Worm (Caenorhabditis elegans): Measurements from ENCODE around the gene F43H9.4.

The F43H9.4 gene

DNA sequence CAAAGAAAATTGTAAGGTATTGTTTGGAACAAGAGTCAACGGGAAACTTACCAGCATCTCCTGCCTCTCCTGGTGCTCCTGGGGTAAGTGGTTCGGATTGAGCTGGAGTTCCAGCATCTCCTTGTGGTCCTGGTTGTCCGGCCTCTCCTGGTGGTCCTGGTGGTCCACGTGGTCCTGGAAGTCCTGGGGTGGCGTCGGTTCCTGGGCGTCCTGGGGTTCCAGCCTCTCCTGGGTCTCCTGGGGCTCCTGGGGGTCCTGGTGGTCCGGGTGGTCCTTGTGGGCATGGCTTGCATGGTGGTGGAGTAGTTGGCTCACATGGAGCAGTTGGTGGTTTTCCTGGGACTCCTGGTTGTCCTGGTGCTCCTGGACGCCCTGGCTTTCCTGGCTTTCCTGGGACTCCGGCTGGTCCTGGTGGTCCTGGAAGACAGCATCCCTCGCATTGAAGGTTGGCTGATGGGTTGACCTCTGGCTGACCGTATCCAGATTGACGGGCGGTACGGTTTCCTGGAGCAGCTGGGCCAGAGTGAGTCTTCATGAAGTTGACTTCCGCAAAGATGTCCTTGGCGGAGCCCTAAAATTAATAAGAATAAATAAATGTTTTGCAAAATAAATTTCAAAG is 23.7 kb downstream of the F43H9.4 start:
- no peak for TF ChIP-seq lin-32 (GFP tag; optimal IDR thresholded peaks at IDR 0.05)
- TF ChIP-seq blmp-1 (tag; optimal IDR thresholded peaks at IDR 0.05), result no peak
- TF ChIP-seq mep-1 (tag; optimal IDR thresholded peaks at IDR 0.05), result no peak
- TF ChIP-seq elt-3 (tag; optimal IDR thresholded peaks at IDR 0.05), result no peak
- no peak for TF ChIP-seq cnd-1 (tag; optimal IDR thresholded peaks at IDR 0.05)
- TF ChIP-seq drap-1 (GFP tag; optimal IDR thresholded peaks at IDR 0.05), result no peak
- no peak for TF ChIP-seq lsy-2 (tag; optimal IDR thresholded peaks at IDR 0.05)
- no peak for TF ChIP-seq sptf-1 (tag; optimal IDR thresholded peaks at IDR 0.05)
- no peak for TF ChIP-seq ceh-39 (tag; optimal IDR thresholded peaks at IDR 0.05)

ce11 chrV:8050811-8051210 is 24.3 kb downstream of the F43H9.4 start, which contains the start of gene col-43:
TSS of gene col-43 (minus strand) at chrV:8050911.
- TF ChIP-seq sptf-1 (tag; optimal IDR thresholded peaks at IDR 0.05) (no peak), unc-62 (GFP tag; optimal IDR thresholded peaks at IDR 0.05) (no peak), sem-2 (GFP tag; optimal IDR thresholded peaks at IDR 0.05) (no peak), tbx-8 (GFP tag; optimal IDR thresholded peaks at IDR 0.05) (no peak), lsy-2 (tag; optimal IDR thresholded peaks at IDR 0.05) (no peak), ceh-39 (tag; optimal IDR thresholded peaks at IDR 0.05) (no peak), mep-1 (tag; optimal IDR thresholded peaks at IDR 0.05) (no peak), mls-2 (tag; optimal IDR thresholded peaks at IDR 0.05) (no peak), mab-5 (tag; optimal IDR thresholded peaks at IDR 0.05) (no peak), M03D4.4 (tag; optimal IDR thresholded peaks at IDR 0.05) (no peak), pha-4 (tag; optimal IDR thresholded peaks at IDR 0.05) (no peak), zip-8 (tag; optimal IDR thresholded peaks at IDR 0.05) (no peak), nhr-237 (tag; optimal IDR thresholded peaks at IDR 0.05) (no peak), lin-32 (GFP tag; optimal IDR thresholded peaks at IDR 0.05) (no peak), cnd-1 (tag; optimal IDR thresholded peaks at IDR 0.05) (no peak), ztf-11 (tag; optimal IDR thresholded peaks at IDR 0.05) (no peak), drap-1 (GFP tag; optimal IDR thresholded peaks at IDR 0.05) (no peak), nhr-12 (tag; optimal IDR thresholded peaks at IDR 0.05) (no peak)

DNA sequence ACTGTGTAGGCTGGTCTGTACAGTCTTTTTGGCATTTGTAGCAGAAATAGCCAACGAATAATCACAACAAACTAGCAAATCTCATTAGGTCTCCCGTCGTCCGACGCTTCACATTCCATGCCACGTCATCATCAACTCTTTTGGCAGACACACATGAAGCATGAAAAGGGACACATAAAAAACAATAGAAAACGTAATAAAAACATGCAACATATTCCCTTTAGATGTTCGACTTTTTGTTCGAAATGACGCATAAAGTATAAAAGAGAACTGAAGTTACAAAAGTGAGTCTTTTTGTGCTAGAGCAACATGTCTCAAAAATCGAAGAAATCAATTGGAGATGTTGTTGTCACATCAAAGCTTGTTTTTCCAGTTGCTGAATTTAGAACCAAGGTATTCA is 25.3 kb downstream of the F43H9.4 start, which contains the start of gene sth-1:
Gene sth-1, plus strand, starts transcription at position 301 of the 400 bp plus-strand sequence.
- TF ChIP-seq blmp-1 (tag; optimal IDR thresholded peaks at IDR 0.05) (no peak), M03D4.4 (tag; optimal IDR thresholded peaks at IDR 0.05) (no peak), hlh-1 (tag; optimal IDR thresholded peaks at IDR 0.05) (no peak), elt-1 (tag; optimal IDR thresholded peaks at IDR 0.05; ENCODE audit: borderline replicate concordance, insufficient read depth) (no peak), ceh-39 (tag; optimal IDR thresholded peaks at IDR 0.05) (no peak), ham-2 (GFP tag; optimal IDR thresholded peaks at IDR 0.05) (no peak), unc-39 (tag; optimal IDR thresholded peaks at IDR 0.05) (no peak), pha-4 (tag; optimal IDR thresholded peaks at IDR 0.05) (no peak), zip-8 (tag; optimal IDR thresholded peaks at IDR 0.05) (no peak), sem-2 (GFP tag; optimal IDR thresholded peaks at IDR 0.05) (no peak), mep-1 (tag; optimal IDR thresholded peaks at IDR 0.05) (no peak), nhr-12 (tag; optimal IDR thresholded peaks at IDR 0.05) (no peak), unc-120 (tag; optimal IDR thresholded peaks at IDR 0.05; ENCODE audit: poor library complexity, severe bottlenecking) (no peak), unc-62 (GFP tag; optimal IDR thresholded peaks at IDR 0.05) (no peak), ztf-11 (tag; optimal IDR thresholded peaks at IDR 0.05) (no peak), bed-3 (GFP tag; optimal IDR thresholded peaks at IDR 0.05) (no peak), mls-2 (tag; optimal IDR thresholded peaks at IDR 0.05) (no peak), ceh-83 (GFP tag; optimal IDR thresholded peaks at IDR 0.05) (no peak)

ce11 chrV:8054130-8054529 is 27.6 kb downstream of the F43H9.4 start, which contains the start of gene ZC513.2:
TSS of gene ZC513.2 (plus strand) at chrV:8054430.
- no peak for TF ChIP-seq tbx-8 (GFP tag; optimal IDR thresholded peaks at IDR 0.05)

DNA sequence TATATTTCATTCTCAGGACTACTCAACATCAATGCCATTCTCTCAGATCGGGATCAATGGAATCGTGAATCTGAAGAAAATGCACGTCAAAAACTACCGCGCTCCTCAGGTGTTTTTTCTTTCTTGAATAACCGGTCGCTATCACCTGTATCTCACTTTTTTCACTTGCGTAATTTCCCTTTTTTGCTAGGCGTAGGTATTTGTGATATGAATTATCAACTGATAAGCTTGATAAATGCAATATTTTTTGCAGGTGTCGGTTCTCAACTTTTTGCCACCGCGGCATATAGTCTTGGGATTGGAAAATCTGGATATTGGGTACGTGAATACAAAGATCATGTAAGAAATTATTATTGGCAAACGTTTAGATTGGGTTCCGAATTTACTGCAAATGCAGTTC is 28.7 kb downstream of the F43H9.4 start:
- TF ChIP-seq ztf-11 (tag; optimal IDR thresholded peaks at IDR 0.05), result no peak
- no peak for TF ChIP-seq lin-13 (tag; optimal IDR thresholded peaks at IDR 0.05)
- TF ChIP-seq sem-2 (GFP tag; optimal IDR thresholded peaks at IDR 0.05), result no peak
- no peak for TF ChIP-seq snpc-4 (tag; optimal IDR thresholded peaks at IDR 0.05)

DNA sequence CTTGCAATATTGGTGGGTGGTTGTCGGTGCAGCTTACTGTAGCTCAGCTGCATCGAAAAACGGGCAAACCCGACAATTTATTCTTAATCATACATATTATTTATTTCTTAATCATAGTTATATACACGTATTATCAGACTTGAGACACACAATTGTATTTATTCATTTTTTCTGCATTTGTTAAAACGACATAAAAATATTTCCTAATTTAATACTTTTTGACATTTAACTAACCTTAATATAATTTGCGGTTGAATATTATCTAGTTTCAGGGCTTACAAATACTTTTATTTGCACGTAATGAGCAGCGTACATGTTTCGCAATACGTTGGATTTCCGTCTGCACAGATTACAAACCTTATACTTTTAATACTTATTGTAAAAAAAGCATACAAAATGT is 31.9 kb downstream of the F43H9.4 start, which contains the start of gene str-138:
Gene str-138, plus strand, starts transcription at position 301 of the 400 bp plus-strand sequence.
- TF ChIP-seq nhr-76 (tag; optimal IDR thresholded peaks at IDR 0.05), result no peak
- TF ChIP-seq blmp-1 (tag; optimal IDR thresholded peaks at IDR 0.05), result no peak
- TF ChIP-seq ham-2 (GFP tag; optimal IDR thresholded peaks at IDR 0.05), result no peak
- TF ChIP-seq unc-62 (GFP tag; optimal IDR thresholded peaks at IDR 0.05), result no peak
- no peak for TF ChIP-seq lin-13 (tag; optimal IDR thresholded peaks at IDR 0.05)
- TF ChIP-seq nhr-28 (tag; optimal IDR thresholded peaks at IDR 0.05), result no peak
